Fruit fly (Drosophila melanogaster): Measurements from ENCODE around the gene mus304.

mus304 gene

dm6 chr3L:18109459-18109863 is at the start of gene mus304, which contains the start of gene Polr3D:
TSS of gene mus304 (plus strand) at chr3L:18109814.
TSS of gene Polr3D (minus strand) at chr3L:18109574.
- TF ChIP-seq usp (GFP tag; optimal IDR thresholded peaks at IDR 0.05) (no peak), psq (optimal IDR thresholded peaks at IDR 0.05) (no peak), EcR (GFP tag; optimal IDR thresholded peaks at IDR 0.05) (no peak), Dll (optimal IDR thresholded peaks at IDR 0.05) (no peak), pan (optimal IDR thresholded peaks at IDR 0.05) (no peak), CG8478 (optimal IDR thresholded peaks at IDR 0.05) (no peak)

- TF ChIP-seq CG8478 (optimal IDR thresholded peaks at IDR 0.05) (no peak), pan (optimal IDR thresholded peaks at IDR 0.05) (no peak), psq (optimal IDR thresholded peaks at IDR 0.05) (no peak), usp (GFP tag; optimal IDR thresholded peaks at IDR 0.05) (no peak), EcR (GFP tag; optimal IDR thresholded peaks at IDR 0.05) (no peak), Dll (optimal IDR thresholded peaks at IDR 0.05) (no peak)
Observed at dm6 chr3L:18061240-18061639, 48.4 kb upstream of the mus304 start.

- no peak for TF ChIP-seq EcR (GFP tag; optimal IDR thresholded peaks at IDR 0.05)
- TF ChIP-seq psq (optimal IDR thresholded peaks at IDR 0.05), result no peak
- no peak for TF ChIP-seq pan (optimal IDR thresholded peaks at IDR 0.05)
- TF ChIP-seq CG8478 (optimal IDR thresholded peaks at IDR 0.05), result no peak
- TF ChIP-seq usp (GFP tag; optimal IDR thresholded peaks at IDR 0.05), result no peak
- peak; percentile 54 for TF ChIP-seq Dll (optimal IDR thresholded peaks at IDR 0.05)
Observed at dm6 chr3L:18061713-18062365, 47.8 kb upstream of the mus304 start.

- TF ChIP-seq usp (GFP tag; optimal IDR thresholded peaks at IDR 0.05), result no peak
- TF ChIP-seq EcR (GFP tag; optimal IDR thresholded peaks at IDR 0.05), result peak in 1 of 2 experiments; percentile 63
- TF ChIP-seq pan (optimal IDR thresholded peaks at IDR 0.05), result no peak
- TF ChIP-seq psq (optimal IDR thresholded peaks at IDR 0.05), result no peak
- TF ChIP-seq CG8478 (optimal IDR thresholded peaks at IDR 0.05), result no peak
- no peak for TF ChIP-seq Dll (optimal IDR thresholded peaks at IDR 0.05)
Observed at dm6 chr3L:18062959-18063510, 46.6 kb upstream of the mus304 start.

- TF ChIP-seq EcR (GFP tag; optimal IDR thresholded peaks at IDR 0.05) (peak in 1 of 2 experiments; percentile 89), Dll (optimal IDR thresholded peaks at IDR 0.05) (no peak), psq (optimal IDR thresholded peaks at IDR 0.05) (no peak), CG8478 (optimal IDR thresholded peaks at IDR 0.05) (no peak), usp (GFP tag; optimal IDR thresholded peaks at IDR 0.05) (no peak), pan (optimal IDR thresholded peaks at IDR 0.05) (no peak)
Observed at dm6 chr3L:18064632-18065482, 44.8 kb upstream of the mus304 start, which contains the start of gene Eip75B. TSS of gene Eip75B (minus strand) at chr3L:18064696.

- no peak for TF ChIP-seq CG8478 (optimal IDR thresholded peaks at IDR 0.05)
- TF ChIP-seq Dll (optimal IDR thresholded peaks at IDR 0.05), result no peak
- no peak for TF ChIP-seq psq (optimal IDR thresholded peaks at IDR 0.05)
- no peak for TF ChIP-seq pan (optimal IDR thresholded peaks at IDR 0.05)
- TF ChIP-seq EcR (GFP tag; optimal IDR thresholded peaks at IDR 0.05), result no peak
- no peak for TF ChIP-seq usp (GFP tag; optimal IDR thresholded peaks at IDR 0.05)
Observed at dm6 chr3L:18070050-18070449, 39.6 kb upstream of the mus304 start, which contains the start of gene CG44006. TSS of gene CG44006 (minus strand) at chr3L:18070150.

dm6 chr3L:18072023-18072422 is 37.6 kb upstream of the mus304 start, which contains the start of gene CG44005:
TSS of gene CG44005 (minus strand) at chr3L:18072123.
- TF ChIP-seq Dll (optimal IDR thresholded peaks at IDR 0.05) (no peak), pan (optimal IDR thresholded peaks at IDR 0.05) (no peak), psq (optimal IDR thresholded peaks at IDR 0.05) (no peak), EcR (GFP tag; optimal IDR thresholded peaks at IDR 0.05) (no peak), CG8478 (optimal IDR thresholded peaks at IDR 0.05) (no peak), usp (GFP tag; optimal IDR thresholded peaks at IDR 0.05) (no peak)

dm6 chr3L:18073559-18074134 is 36.0 kb upstream of the mus304 start, which contains the start of gene CG44004:
TSS of gene CG44004 (minus strand) at chr3L:18073863.
- TF ChIP-seq EcR (GFP tag; optimal IDR thresholded peaks at IDR 0.05) (no peak), usp (GFP tag; optimal IDR thresholded peaks at IDR 0.05) (no peak), Dll (optimal IDR thresholded peaks at IDR 0.05) (no peak), pan (optimal IDR thresholded peaks at IDR 0.05) (no peak), psq (optimal IDR thresholded peaks at IDR 0.05) (no peak), CG8478 (optimal IDR thresholded peaks at IDR 0.05) (no peak)

dm6 chr3L:18074988-18075387 is 34.6 kb upstream of the mus304 start:
- TF ChIP-seq usp (GFP tag; optimal IDR thresholded peaks at IDR 0.05) (no peak), Dll (optimal IDR thresholded peaks at IDR 0.05) (no peak), EcR (GFP tag; optimal IDR thresholded peaks at IDR 0.05) (peak in 1 of 2 experiments; percentile 59)

- no peak for TF ChIP-seq Dll (optimal IDR thresholded peaks at IDR 0.05)
- peak in 1 of 2 experiments; percentile 34 for TF ChIP-seq EcR (GFP tag; optimal IDR thresholded peaks at IDR 0.05)
Observed at dm6 chr3L:18075853-18076252, 33.8 kb upstream of the mus304 start.

dm6 chr3L:18076649-18077048 is 33.0 kb upstream of the mus304 start:
- TF ChIP-seq EcR (GFP tag; optimal IDR thresholded peaks at IDR 0.05), result peak in 1 of 2 experiments; percentile 82
- TF ChIP-seq usp (GFP tag; optimal IDR thresholded peaks at IDR 0.05), result no peak
